Fruit fly (Drosophila melanogaster): ENCODE results near the gene CG14391.

Gene CG14391

DNA sequence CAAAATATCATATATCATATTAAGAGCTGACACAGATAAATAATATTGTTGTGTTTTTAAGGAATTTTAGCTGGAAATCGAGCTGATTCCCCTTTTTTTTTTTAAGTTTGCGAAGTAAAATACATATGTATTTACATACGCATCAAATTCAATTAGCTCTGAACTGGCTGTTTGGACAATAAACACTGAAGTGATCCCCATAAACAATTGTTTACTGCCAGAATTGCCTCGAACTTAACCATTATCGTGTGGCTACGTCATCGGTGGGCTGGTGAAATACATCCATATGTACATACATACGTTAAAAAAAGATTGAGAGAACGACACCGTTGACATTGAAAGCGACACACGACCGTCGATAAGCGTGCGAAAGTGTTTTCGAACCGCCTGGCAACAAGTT is 21.6 kb upstream of the CG14391 start:
- TF ChIP-seq CG4820 (GFP tag; optimal IDR thresholded peaks at IDR 0.05) (no peak), CG1529 (GFP tag; optimal IDR thresholded peaks at IDR 0.05) (no peak), CG12071 (GFP tag; optimal IDR thresholded peaks at IDR 0.05) (peak; percentile 54), Dll (GFP tag; IDR thresholded peaks at IDR 0.05; ENCODE audit: partially characterized antibody) (no peak), Elba2 (GFP tag; optimal IDR thresholded peaks at IDR 0.05) (no peak), pho (GFP tag; optimal IDR thresholded peaks at IDR 0.05) (no peak), CG10979 (tag; optimal IDR thresholded peaks at IDR 0.05) (no peak), mld (GFP tag; IDR thresholded peaks at IDR 0.05; ENCODE audit: partially characterized antibody) (no peak), salm (tag; optimal IDR thresholded peaks at IDR 0.05) (no peak), CG10147 (GFP tag; optimal IDR thresholded peaks at IDR 0.05) (no peak), Gsc (GFP tag; IDR thresholded peaks at IDR 0.05) (no peak), CG17359 (tag; optimal IDR thresholded peaks at IDR 0.05) (no peak), kni (GFP tag; optimal IDR thresholded peaks at IDR 0.05) (no peak), CG6813 (GFP tag; optimal IDR thresholded peaks at IDR 0.05) (no peak), exex (tag; optimal IDR thresholded peaks at IDR 0.05) (peak; percentile 84), toy (GFP tag; IDR thresholded peaks at IDR 0.05) (no peak), twi (tag; optimal IDR thresholded peaks at IDR 0.05) (no peak), CG16813 (GFP tag; IDR thresholded peaks at IDR 0.05; ENCODE audit: partially characterized antibody) (no peak), Jarid2 (GFP tag; optimal IDR thresholded peaks at IDR 0.05) (no peak), Stat92E (GFP tag; optimal IDR thresholded peaks at IDR 0.05) (no peak), CG18619 (GFP tag; optimal IDR thresholded peaks at IDR 0.05) (no peak), CG6254 (GFP tag; optimal IDR thresholded peaks at IDR 0.05) (no peak), Bgb (GFP tag; IDR thresholded peaks at IDR 0.05; ENCODE audit: partially characterized antibody) (no peak), ci (GFP tag; IDR thresholded peaks at IDR 0.05) (no peak), eve (GFP tag; optimal IDR thresholded peaks at IDR 0.05) (no peak), B-H1 (GFP tag; IDR thresholded peaks at IDR 0.05) (no peak), otp (GFP tag; IDR thresholded peaks at IDR 0.05) (no peak), Hmr (GFP tag; optimal IDR thresholded peaks at IDR 0.05) (peak; percentile 23), CG4424 (GFP tag; optimal IDR thresholded peaks at IDR 0.05) (no peak), mirr (GFP tag; optimal IDR thresholded peaks at IDR 0.05) (peak; percentile 84), odd (GFP tag; optimal IDR thresholded peaks at IDR 0.05) (no peak), hb (GFP tag; IDR thresholded peaks at IDR 0.05; ENCODE audit: partially characterized antibody) (no peak), CG15696 (tag; optimal IDR thresholded peaks at IDR 0.05) (no peak), CG13894 (tag; optimal IDR thresholded peaks at IDR 0.05) (peak; percentile 19), croc (GFP tag; conservative IDR thresholded peaks at IDR 0.05) (no peak), Hr3 (GFP tag; optimal IDR thresholded peaks at IDR 0.05) (no peak), Dref (GFP tag; IDR thresholded peaks at IDR 0.05) (no peak), peb (GFP tag; IDR thresholded peaks at IDR 0.05) (no peak), sob (GFP tag; IDR thresholded peaks at IDR 0.05) (no peak), CG7786 (GFP tag; optimal IDR thresholded peaks at IDR 0.05) (no peak), GATAe (GFP tag; conservative IDR thresholded peaks at IDR 0.05) (no peak), ranshi (GFP tag; IDR thresholded peaks at IDR 0.05) (no peak), dpn (GFP tag; optimal IDR thresholded peaks at IDR 0.05) (no peak), C15 (GFP tag; IDR thresholded peaks at IDR 0.05) (no peak), so (GFP tag; IDR thresholded peaks at IDR 0.05) (no peak), trh (GFP tag; optimal IDR thresholded peaks at IDR 0.05) (no peak), gcm2 (GFP tag; optimal IDR thresholded peaks at IDR 0.05) (no peak), dan (GFP tag; IDR thresholded peaks at IDR 0.05) (no peak), Drgx (GFP tag; IDR thresholded peaks at IDR 0.05) (no peak), CG3838 (GFP tag; optimal IDR thresholded peaks at IDR 0.05) (peak; percentile 8), CG1832 (GFP tag; optimal IDR thresholded peaks at IDR 0.05) (no peak), CG1602 (GFP tag; optimal IDR thresholded peaks at IDR 0.05) (no peak)
